Worm (Caenorhabditis elegans) whole organism, late embryonic: ENCODE results near the gene grl-21.

Experiments
- ama-1 ChIP-seq: fragments of 150-350 bp; optimal IDR thresholded peaks from 2 replicates; lab custom pipeline; 2014
- fkh-10 ChIP-seq: fragments of 150-350 bp; optimal IDR thresholded peaks from 2 replicates; lab custom pipeline; 2014; ENCODE audit warnings: missing biosample characterization, missing genetic modification reagents, missing genetic modification characterization
- sox-4 ChIP-seq: sonication (generic microtip); optimal IDR thresholded peaks from 2 replicates; lab custom pipeline; 2017; ENCODE audit warnings: mild to moderate bottlenecking, missing genetic modification characterization, inconsistent platforms, missing compliant biosample characterization
- syd-9 ChIP-seq: sonication (generic microtip); optimal IDR thresholded peaks from 2 replicates; lab custom pipeline; 2016; ENCODE audit warnings: mild to moderate bottlenecking, missing genetic modification characterization, moderate library complexity, missing compliant biosample characterization

ce11 chrIV:10744475-10744874 lies 7.2 kb downstream of the grl-21 start, which contains the start of gene T25B9.3:
- TF ChIP-seq sox-4 (tag; lab: Kevin White, UChicago) = no peak
- no peak for TF ChIP-seq ama-1
- TF ChIP-seq fkh-10 (GFP tag; lab: Kevin White, UChicago) = no peak
- no peak for TF ChIP-seq syd-9 (tag; lab: Kevin White, UChicago)
